Fruit fly (Drosophila melanogaster): ENCODE data around the gene CG6607.

- no peak for TF ChIP-seq lola (GFP tag; optimal IDR thresholded peaks at IDR 0.05)
- TF ChIP-seq Dfd (GFP tag; optimal IDR thresholded peaks at IDR 0.05), result no peak
- TF ChIP-seq Myc (optimal IDR thresholded peaks at IDR 0.05), result no peak
- no peak for TF ChIP-seq GATAd (GFP tag; optimal IDR thresholded peaks at IDR 0.05)
- TF ChIP-seq sv (GFP tag; optimal IDR thresholded peaks at IDR 0.05), result no peak
- TF ChIP-seq OdsH (GFP tag; optimal IDR thresholded peaks at IDR 0.05), result no peak
Measured at dm6 chr3R:24563039-24563825, 35.4 kb downstream of the CG6607 start.

Measured in whole organism, wandering third instar larva.